Fruit fly (Drosophila melanogaster): Measurements from ENCODE around the gene MED20.

DNA sequence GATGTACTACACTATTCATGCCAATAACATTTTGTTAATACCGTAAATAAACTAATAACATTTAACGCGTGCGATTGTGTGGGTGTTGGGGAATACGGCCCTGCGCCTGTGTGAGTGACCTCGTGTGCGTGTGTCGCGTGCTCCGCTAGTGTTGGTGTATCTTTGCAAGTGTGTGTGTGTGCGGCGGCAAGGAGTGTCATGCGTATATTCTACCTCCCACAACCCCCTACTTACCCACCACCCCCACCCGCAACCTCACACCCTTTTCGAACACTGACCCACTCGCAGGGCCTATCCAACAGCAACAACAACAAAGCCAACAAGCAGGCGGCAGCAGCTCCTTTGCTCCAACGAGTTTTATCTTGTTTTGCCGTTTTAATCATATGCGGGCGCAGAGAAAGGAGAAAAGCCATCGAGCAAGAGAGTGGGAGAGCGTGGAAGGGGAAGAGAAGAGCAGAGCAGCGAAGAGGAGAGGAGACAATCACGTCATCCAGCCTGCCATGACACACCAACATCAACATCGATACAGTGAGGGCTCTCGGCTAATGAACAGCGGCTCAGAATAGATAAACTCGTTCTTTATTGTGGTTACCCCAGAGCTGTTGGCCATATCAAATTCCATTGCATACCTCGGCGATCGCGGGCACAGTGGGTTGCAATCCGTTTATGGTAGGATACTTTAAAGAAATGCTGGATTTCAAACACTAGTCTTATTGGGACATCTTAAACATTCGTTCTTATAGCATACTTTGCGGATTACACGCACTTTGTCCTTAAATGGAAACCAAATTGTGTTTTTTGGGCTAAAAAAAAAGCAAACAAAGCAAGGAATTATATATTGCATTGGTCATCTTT is 11.9 kb upstream of the MED20 start:
- TF ChIP-seq insv (optimal IDR thresholded peaks at IDR 0.05): no peak
- TF ChIP-seq h (optimal IDR thresholded peaks at IDR 0.05): no peak

All from Kc167 (cell line).